Worm (Caenorhabditis elegans) whole organism, L1 larva: ENCODE data around the gene nhr-238.

Experiments
- C04F5.9 ChIP-seq: sonication (generic microtip); optimal IDR thresholded peaks from 2 replicates; lab custom pipeline; 2016; ENCODE audit warnings: missing genetic modification characterization, missing compliant biosample characterization
- hlh-4 ChIP-seq: sonication (generic microtip); optimal IDR thresholded peaks from 2 replicates; lab custom pipeline; 2016; ENCODE audit warnings: mild to moderate bottlenecking, missing genetic modification characterization, missing compliant biosample characterization
- mep-1 ChIP-seq: fragments of 150-350 bp; optimal IDR thresholded peaks from 2 replicates; lab custom pipeline; 2014; ENCODE audit warnings: missing biosample characterization, missing genetic modification characterization
- nhr-12 ChIP-seq: sonication (generic microtip); optimal IDR thresholded peaks from 2 replicates; lab custom pipeline; 2017; ENCODE audit warnings: missing biosample characterization, missing genetic modification characterization
- nhr-76 ChIP-seq: sonication (generic microtip); optimal IDR thresholded peaks from 2 replicates; lab custom pipeline; 2017; ENCODE audit warnings: missing biosample characterization, missing genetic modification characterization
- rnt-1 ChIP-seq: sonication (generic microtip); optimal IDR thresholded peaks from 2 replicates; lab custom pipeline; 2016; ENCODE audit warnings: mild to moderate bottlenecking, missing genetic modification characterization, moderate library complexity, missing compliant biosample characterization
- zag-1 ChIP-seq: fragments of 150-350 bp; optimal IDR thresholded peaks from 2 replicates; lab custom pipeline; 2014; ENCODE audit warnings: missing biosample characterization, missing genetic modification characterization

DNA sequence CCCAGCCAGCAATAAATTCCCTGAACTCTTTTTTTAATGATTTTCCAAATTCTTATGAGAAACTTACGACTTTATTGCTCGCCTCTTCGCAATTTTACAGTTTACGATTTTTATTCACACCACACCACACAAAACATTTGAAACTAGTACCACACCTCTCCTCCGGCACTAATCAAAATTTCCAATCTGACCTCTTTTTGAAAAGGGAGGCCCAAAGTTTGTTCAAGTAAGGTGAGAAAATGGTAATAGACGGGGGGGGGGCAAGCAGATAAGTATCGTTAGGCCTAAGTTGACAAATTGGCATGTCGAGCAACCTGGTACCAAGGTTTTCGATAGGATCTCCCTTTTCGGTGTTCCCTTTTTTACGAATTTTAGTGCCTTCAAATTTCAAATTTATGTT is 49.4 kb downstream of the nhr-238 start:
- TF ChIP-seq mep-1 (tag; lab: Kevin White, UChicago) = no peak
- TF ChIP-seq hlh-4 = no peak
- TF ChIP-seq rnt-1 (tag; lab: Kevin White, UChicago) = no peak
- no peak for TF ChIP-seq zag-1
- no peak for TF ChIP-seq nhr-12 (tag; lab: Kevin White, UChicago)
- TF ChIP-seq C04F5.9 (tag; lab: Kevin White, UChicago) = no peak
- TF ChIP-seq nhr-76 (tag; lab: Kevin White, UChicago) = no peak
